Worm (Caenorhabditis elegans) whole organism, young adult: ENCODE measurements around the gene C18H9.1.

Source experiments
- B0035.1 ChIP-seq: sonication (generic microtip); optimal IDR thresholded peaks from 2 replicates; lab custom pipeline; 2016; ENCODE audit warnings: missing genetic modification characterization, mild to moderate bottlenecking, missing compliant biosample characterization, missing genotype, missing genetic modification reagents
- D2030.7 ChIP-seq: fragments of 200-800 bp; sonication (Bioruptor generic); IDR thresholded peaks from 2 replicates; pipeline ENCODE4 v1.3.6; 2022; ENCODE audit warnings: missing genetic modification reagents, missing genetic modification characterization, missing compliant biosample characterization
- F23B12.7 ChIP-seq: sonication (generic microtip); optimal IDR thresholded peaks from 2 replicates; lab custom pipeline; 2017; ENCODE audit warnings: missing genetic modification characterization, mild to moderate bottlenecking, missing compliant biosample characterization, antibody characterized with exemption, moderate library complexity; ENCODE audit not compliant: insufficient read depth
- F33H1.4 ChIP-seq: fragments of 200-800 bp; sonication (Bioruptor generic); IDR thresholded peaks from 2 replicates; pipeline ENCODE4 v1.3.6; 2022; ENCODE audit warnings: missing genetic modification reagents, missing genetic modification characterization, missing compliant biosample characterization
- F49E8.2 ChIP-seq: sonication (generic microtip); optimal IDR thresholded peaks from 3 replicates; lab custom pipeline; 2017; ENCODE audit warnings: missing genetic modification characterization, mild to moderate bottlenecking, missing compliant biosample characterization, antibody characterized with exemption, moderate library complexity; ENCODE audit not compliant: insufficient read depth
- K12H6.12 ChIP-seq: fragments of 200-800 bp; sonication (Bioruptor generic); optimal IDR thresholded peaks from 2 replicates; lab custom pipeline; 2018; ENCODE audit warnings: mild to moderate bottlenecking, missing genetic modification characterization, missing compliant biosample characterization
- T07F8.4 ChIP-seq: sonication (generic microtip); optimal IDR thresholded peaks from 2 replicates; lab custom pipeline; 2016; ENCODE audit warnings: mild to moderate bottlenecking, missing genetic modification characterization, moderate library complexity, missing compliant biosample characterization
- Y53G8AR.9 ChIP-seq: fragments of 200-800 bp; sonication (Bioruptor generic); conservative IDR thresholded peaks from 2 replicates; pipeline ENCODE4 v1.3.6; 2022; ENCODE audit warnings: missing genetic modification reagents, missing genetic modification characterization, missing compliant biosample characterization
- Y67H2A.10 ChIP-seq: fragments of 200-800 bp; sonication (Bioruptor generic); conservative IDR thresholded peaks from 2 replicates; pipeline ENCODE4 v1.3.6; 2022; ENCODE audit warnings: missing genetic modification reagents, missing genetic modification characterization, missing compliant biosample characterization
- ZK185.1 ChIP-seq: sonication (generic microtip); optimal IDR thresholded peaks from 2 replicates; lab custom pipeline; 2016; ENCODE audit warnings: mild to moderate bottlenecking, missing genetic modification characterization, missing compliant biosample characterization; ENCODE audit not compliant: poor library complexity, severe bottlenecking
- akir-1 ChIP-seq: fragments of 200-800 bp; sonication (Bioruptor generic); optimal IDR thresholded peaks from 2 replicates; lab custom pipeline; 2018; ENCODE audit warnings: mild to moderate bottlenecking, missing genetic modification characterization, moderate library complexity, missing compliant biosample characterization
- aptf-2 ChIP-seq: fragments of 200-800 bp; sonication (Bioruptor generic); conservative IDR thresholded peaks from 2 replicates; pipeline ENCODE4 v1.3.6; 2022; ENCODE audit warnings: missing genetic modification reagents, missing genetic modification characterization, missing compliant biosample characterization
- attf-3 ChIP-seq: fragments of 200-800 bp; sonication (Bioruptor generic); conservative IDR thresholded peaks from 2 replicates; pipeline ENCODE4 v1.3.6; 2022; ENCODE audit warnings: missing genetic modification reagents, missing genetic modification characterization, missing compliant biosample characterization
- attf-5 ChIP-seq: fragments of 200-800 bp; sonication (Bioruptor generic); optimal IDR thresholded peaks from 2 replicates; lab custom pipeline; 2018; ENCODE audit warnings: mild to moderate bottlenecking, missing genetic modification characterization, missing compliant biosample characterization
- bed-2 ChIP-seq: fragments of 200-800 bp; sonication (Bioruptor generic); IDR thresholded peaks from 2 replicates; pipeline ENCODE4 v1.3.6; 2022; ENCODE audit warnings: missing genetic modification reagents, missing genetic modification characterization, missing compliant biosample characterization
- ccch-3 ChIP-seq: fragments of 200-800 bp; sonication (Bioruptor generic); optimal IDR thresholded peaks from 2 replicates; lab custom pipeline; 2018; ENCODE audit warnings: mild to moderate bottlenecking, missing genetic modification characterization, missing compliant biosample characterization
- cebp-1 ChIP-seq, 2 experiments: fragments of 200-800 bp in 1 of 2; sonication (Bioruptor generic) in 1 of 2; sonication (generic microtip) in 1 of 2; IDR thresholded peaks in 1 of 2; optimal IDR thresholded peaks in 1 of 2; 2 replicates each; pipeline versions ENCODE4 v1.3.6 to Lab custom; 2017 to 2022; ENCODE audit warnings: missing compliant biosample characterization in 2 of 2, missing genetic modification characterization in 2 of 2, mild to moderate bottlenecking in 1 of 2, missing genetic modification reagents in 1 of 2, moderate library complexity in 1 of 2
- ceh-100 ChIP-seq: fragments of 200-800 bp; sonication (Bioruptor generic); IDR thresholded peaks from 2 replicates; pipeline ENCODE4 v1.3.6; 2022; ENCODE audit warnings: missing genetic modification reagents, missing genetic modification characterization, missing compliant biosample characterization
- ceh-27 ChIP-seq: fragments of 200-800 bp; sonication (Bioruptor generic); optimal IDR thresholded peaks from 2 replicates; lab custom pipeline; 2018; ENCODE audit warnings: mild to moderate bottlenecking, missing genetic modification characterization, moderate library complexity, missing compliant biosample characterization
- ceh-40 ChIP-seq: fragments of 200-800 bp; sonication (Bioruptor generic); IDR thresholded peaks from 2 replicates; pipeline ENCODE4 v1.3.6; 2022; ENCODE audit warnings: missing genetic modification characterization, missing compliant biosample characterization
- die-1 ChIP-seq: sonication (generic microtip); optimal IDR thresholded peaks from 2 replicates; lab custom pipeline; 2016; ENCODE audit warnings: missing genotype, mild to moderate bottlenecking, missing genetic modification characterization, missing compliant biosample characterization
- efl-1 ChIP-seq: fragments of 150-350 bp; optimal IDR thresholded peaks from 2 replicates; lab custom pipeline; 2014; ENCODE audit warnings: missing biosample characterization, missing genetic modification reagents, missing genetic modification characterization
- egl-44 ChIP-seq: fragments of 200-800 bp; sonication (Bioruptor generic); IDR thresholded peaks from 2 replicates; pipeline ENCODE4 v1.3.6; 2022; ENCODE audit warnings: missing genetic modification reagents, missing genetic modification characterization, missing compliant biosample characterization
- hlh-26 ChIP-seq: fragments of 200-800 bp; sonication (Bioruptor generic); conservative IDR thresholded peaks from 2 replicates; pipeline ENCODE4 v1.3.6; 2022; ENCODE audit warnings: missing genetic modification reagents, missing genetic modification characterization, missing compliant biosample characterization
- hmg-1.2 ChIP-seq: fragments of 200-800 bp; sonication (Bioruptor generic); IDR thresholded peaks from 2 replicates; pipeline ENCODE4 v1.3.6; 2022; ENCODE audit warnings: missing genetic modification reagents, missing genetic modification characterization, missing compliant biosample characterization
- lag-1 ChIP-seq: fragments of 200-800 bp; sonication (Bioruptor generic); IDR thresholded peaks from 2 replicates; pipeline ENCODE4 v1.3.6; 2022; ENCODE audit warnings: missing genetic modification reagents, missing genetic modification characterization, missing compliant biosample characterization
- lin-54 ChIP-seq: fragments of 200-800 bp; sonication (Bioruptor generic); optimal IDR thresholded peaks from 2 replicates; lab custom pipeline; 2018; ENCODE audit warnings: mild to moderate bottlenecking, missing genetic modification characterization, missing compliant biosample characterization
- lsl-1 ChIP-seq: fragments of 200-800 bp; sonication (Bioruptor generic); optimal IDR thresholded peaks from 2 replicates; lab custom pipeline; 2018; ENCODE audit warnings: mild to moderate bottlenecking, missing genetic modification characterization, moderate library complexity, missing compliant biosample characterization
- madf-10 ChIP-seq: sonication (generic microtip); optimal IDR thresholded peaks from 2 replicates; lab custom pipeline; 2016; ENCODE audit warnings: mild to moderate bottlenecking, missing genetic modification characterization, missing compliant biosample characterization
- madf-3 ChIP-seq: fragments of 200-800 bp; sonication (Bioruptor generic); IDR thresholded peaks from 2 replicates; pipeline ENCODE4 v1.3.6; 2022; ENCODE audit warnings: missing genetic modification reagents, missing genetic modification characterization, missing compliant biosample characterization
- madf-6 ChIP-seq: fragments of 200-800 bp; sonication (Bioruptor generic); IDR thresholded peaks from 2 replicates; pipeline ENCODE4 v1.3.6; 2022; ENCODE audit warnings: missing genetic modification reagents, missing genetic modification characterization, missing compliant biosample characterization
- madf-8 ChIP-seq: fragments of 200-800 bp; sonication (Bioruptor generic); conservative IDR thresholded peaks from 2 replicates; pipeline ENCODE4 v1.3.6; 2022; ENCODE audit warnings: missing genetic modification reagents, missing genetic modification characterization, missing compliant biosample characterization
- mcd-1 ChIP-seq: fragments of 200-800 bp; sonication (Bioruptor generic); IDR thresholded peaks from 2 replicates; pipeline ENCODE4 v1.3.6; 2022; ENCODE audit warnings: missing genetic modification reagents, missing genetic modification characterization, missing compliant biosample characterization
- nfyb-1 ChIP-seq: fragments of 200-800 bp; sonication (Bioruptor generic); IDR thresholded peaks from 2 replicates; pipeline ENCODE4 v1.3.6; 2022; ENCODE audit warnings: missing genetic modification reagents, missing genetic modification characterization, missing compliant biosample characterization
- nhr-179 ChIP-seq: sonication (generic microtip); optimal IDR thresholded peaks from 2 replicates; lab custom pipeline; 2016; ENCODE audit warnings: mild to moderate bottlenecking, missing genetic modification characterization, missing compliant biosample characterization
- nhr-80 ChIP-seq: sonication (generic microtip); optimal IDR thresholded peaks from 2 replicates; lab custom pipeline; 2016; ENCODE audit warnings: missing genetic modification characterization, missing compliant biosample characterization
- rec-8 ChIP-seq, 2 experiments: sonication (generic microtip); optimal IDR thresholded peaks; 2 replicates each; lab custom pipeline; 2016; ENCODE audit warnings: mild to moderate bottlenecking in 2 of 2, missing genetic modification characterization in 2 of 2, missing genetic modification reagents in 2 of 2, missing genotype in 2 of 2, missing biosample characterization in 1 of 2, missing compliant biosample characterization in 1 of 2, moderate library complexity in 1 of 2
- snpc-1.3 ChIP-seq: sonication (generic microtip); optimal IDR thresholded peaks from 2 replicates; lab custom pipeline; 2017; ENCODE audit warnings: missing genetic modification characterization, mild to moderate bottlenecking, missing compliant biosample characterization, antibody characterized with exemption, moderate library complexity, missing genotype, missing genetic modification reagents; ENCODE audit not compliant: insufficient read depth
- tbp1 ChIP-seq: fragments of 200-800 bp; sonication (Bioruptor generic); optimal IDR thresholded peaks from 2 replicates; lab custom pipeline; 2018; ENCODE audit warnings: mild to moderate bottlenecking, missing genetic modification characterization, missing compliant biosample characterization
- tlf-1 ChIP-seq: fragments of 200-800 bp; sonication (Bioruptor generic); optimal IDR thresholded peaks from 2 replicates; lab custom pipeline; 2018; ENCODE audit warnings: mild to moderate bottlenecking, missing genetic modification characterization, missing compliant biosample characterization
- unc-130 ChIP-seq: sonication (generic microtip); optimal IDR thresholded peaks from 2 replicates; lab custom pipeline; 2016; ENCODE audit warnings: missing genetic modification reagents, missing genetic modification characterization, missing compliant biosample characterization
- xnd-1 ChIP-seq: sonication (generic microtip); optimal IDR thresholded peaks from 2 replicates; lab custom pipeline; 2016; ENCODE audit warnings: missing genotype, missing genetic modification reagents, missing genetic modification characterization, missing compliant biosample characterization
- zfh-2 ChIP-seq: fragments of 200-800 bp; sonication (Bioruptor generic); conservative IDR thresholded peaks from 2 replicates; pipeline ENCODE4 v1.3.6; 2022; ENCODE audit warnings: missing genetic modification reagents, missing genetic modification characterization, missing compliant biosample characterization
- zim-3 ChIP-seq: sonication (generic microtip); optimal IDR thresholded peaks from 2 replicates; lab custom pipeline; 2017; ENCODE audit warnings: mild to moderate bottlenecking, missing genetic modification characterization, moderate library complexity, missing compliant biosample characterization
- ztf-25 ChIP-seq: fragments of 200-800 bp; sonication (Bioruptor generic); IDR thresholded peaks from 2 replicates; pipeline ENCODE4 v1.3.6; 2022; ENCODE audit warnings: missing genetic modification reagents, missing genetic modification characterization, missing compliant biosample characterization

The C18H9.1 gene

DNA sequence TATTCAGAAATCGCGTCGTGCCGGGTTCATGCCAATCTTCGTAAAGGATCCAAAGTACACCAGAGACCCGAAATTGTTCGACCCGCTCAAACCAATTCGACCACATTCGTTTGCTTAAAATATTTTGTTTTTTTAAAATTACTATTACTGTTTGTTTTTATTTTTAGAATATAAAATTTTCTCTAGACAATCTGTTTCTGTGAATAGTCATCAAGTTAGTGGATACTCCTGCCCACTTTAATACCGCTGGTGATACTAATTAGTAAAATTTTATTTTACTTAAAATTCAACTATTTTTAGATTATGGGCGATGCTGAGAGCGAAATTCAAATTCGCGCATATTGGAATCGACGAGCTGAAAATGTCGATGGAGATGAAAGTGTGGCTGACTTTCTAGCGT, 37.7 kb downstream of the C18H9.1 start, which contains the start of gene T14B4.1:
Gene T14B4.1 (plus strand): TSS at position 301 of the 400 bp plus-strand sequence.
- TF ChIP-seq zim-3 (tag; lab: Kevin White, UChicago) (no peak), ccch-3 (GFP tag; lab: Kevin White, UChicago) (no peak), Y67H2A.10 (no peak), hlh-26 (no peak), madf-10 (tag; lab: Kevin White, UChicago) (no peak), T07F8.4 (tag; lab: Kevin White, UChicago) (no peak), lsl-1 (no peak), snpc-1.3 (tag; lab: Kevin White, UChicago) (no peak), lag-1 (GFP tag; lab: Robert Waterston, UW) (no peak), F49E8.2 (tag; lab: Kevin White, UChicago) (no peak), tlf-1 (no peak)

ce11 chrII:6741428-6741827, 42.5 kb downstream of the C18H9.1 start, which contains the start of gene exos-8:
Gene exos-8, plus strand, starts transcription at chrII:6741691.
- TF ChIP-seq unc-130 (GFP tag; lab: Kevin White, UChicago) (peak; percentile 71), F23B12.7 (tag; lab: Kevin White, UChicago) (peak; percentile 86), attf-3 (GFP tag; lab: Robert Waterston, UW) (peak; percentile 65), attf-5 (GFP tag; lab: Kevin White, UChicago) (peak; percentile 87), rec-8 (tag; optimal IDR thresholded peaks at IDR 0.05; lab: Kevin White, UChicago) (peak in 1 of 2 experiments; percentile 39), aptf-2 (GFP tag; lab: Robert Waterston, UW) (0 out of 2 replicates have a peak, but pooled peaks have one; percentile 60), tbp1 (GFP tag; lab: Kevin White, UChicago) (peak; percentile 55), nhr-80 (peak; percentile 54), lsl-1 (peak; percentile 34), ceh-27 (GFP tag; lab: Kevin White, UChicago) (peak; percentile 60), B0035.1 (tag; lab: Kevin White, UChicago) (no peak), hmg-1.2 (GFP tag; lab: Robert Waterston, UW) (peak; percentile 41; the same call in 1 of the 2 replicates), nhr-179 (no peak), F33H1.4 (peak; percentile 21; the same call in 1 of the 2 replicates), D2030.7 (peak; percentile 69; the same call in 1 of the 2 replicates), xnd-1 (tag; lab: Kevin White, UChicago) (no peak), ceh-100 (peak; percentile 97), Y53G8AR.9 (GFP tag; lab: Robert Waterston, UW) (no peak), madf-10 (tag; lab: Kevin White, UChicago) (peak; percentile 50), akir-1 (GFP tag; lab: Kevin White, UChicago) (peak; percentile 44), mcd-1 (GFP tag; lab: Robert Waterston, UW) (peak; percentile 92), K12H6.12 (tag; lab: Kevin White, UChicago) (peak; percentile 32), ceh-40 (no peak), ZK185.1 (tag; lab: Kevin White, UChicago) (peak; percentile 48), madf-3 (GFP tag; lab: Robert Waterston, UW) (0 out of 2 replicates have a peak, but pooled peaks have one; percentile 15), cebp-1 (GFP tag; IDR thresholded peaks at IDR 0.05; lab: Robert Waterston, UW) (0 out of 2 replicates have a peak, but pooled peaks have one; percentile 14), cebp-1 (tag; optimal IDR thresholded peaks at IDR 0.05; lab: Kevin White, UChicago) (no peak), madf-6 (GFP tag; lab: Robert Waterston, UW) (0 out of 2 replicates have a peak, but pooled peaks have one; percentile 16), efl-1 (GFP tag; lab: Kevin White, UChicago) (peak; percentile 65), nfyb-1 (GFP tag; lab: Robert Waterston, UW) (no peak), bed-2 (peak; percentile 64; the same call in 1 of the 2 replicates), madf-8 (GFP tag; lab: Robert Waterston, UW) (peak; percentile 36; the same call in 1 of the 2 replicates), ztf-25 (GFP tag; lab: Robert Waterston, UW) (no peak), die-1 (peak; percentile 19), lin-54 (GFP tag; lab: Kevin White, UChicago) (peak; percentile 40), zfh-2 (GFP tag; lab: Robert Waterston, UW) (no peak), egl-44 (GFP tag; lab: Robert Waterston, UW) (0 out of 2 replicates have a peak, but pooled peaks have one; percentile 20)
